Fruit fly (Drosophila melanogaster) whole organism, adult: ENCODE results near the gene agt.

Source experiments
- CG11617 ChIP-seq: fragments of 200-800 bp; sonication (Bioruptor generic); optimal IDR thresholded peaks from 2 replicates; lab custom pipeline; 2017; ENCODE audit warnings: mild to moderate bottlenecking, missing biosample characterization, missing genetic modification reagents, missing genetic modification characterization
- CG12768 ChIP-seq: fragments of 200-800 bp; sonication (Bioruptor generic); optimal IDR thresholded peaks from 2 replicates; lab custom pipeline; 2017; ENCODE audit warnings: missing biosample characterization, missing genetic modification characterization, mild to moderate bottlenecking, moderate library complexity, missing genetic modification reagents
- CG33017 ChIP-seq: fragments of 200-800 bp; sonication (Bioruptor generic); optimal IDR thresholded peaks from 2 replicates; lab custom pipeline; 2018; ENCODE audit warnings: missing biosample characterization, mild to moderate bottlenecking, missing genetic modification characterization, moderate library complexity
- CG5204 ChIP-seq: fragments of 200-800 bp; sonication (Bioruptor generic); optimal IDR thresholded peaks from 2 replicates; lab custom pipeline; 2016; ENCODE audit warnings: missing biosample characterization, missing genetic modification characterization
- CG7045 ChIP-seq: fragments of 200-800 bp; sonication (Bioruptor generic); optimal IDR thresholded peaks from 2 replicates; lab custom pipeline; 2017; ENCODE audit warnings: missing biosample characterization, mild to moderate bottlenecking, missing genetic modification characterization
- CG7101 ChIP-seq: fragments of 200-800 bp; sonication (Bioruptor generic); optimal IDR thresholded peaks from 2 replicates; lab custom pipeline; 2018; ENCODE audit warnings: missing biosample characterization, mild to moderate bottlenecking, missing genetic modification characterization, moderate library complexity
- Crg-1 ChIP-seq: fragments of 200-800 bp; sonication (Bioruptor generic); optimal IDR thresholded peaks from 2 replicates; lab custom pipeline; 2016; ENCODE audit warnings: missing biosample characterization, missing genetic modification characterization
- cnc ChIP-seq, 2 experiments: fragments of >200 bp; optimal IDR thresholded peaks; 2 replicates each; lab custom pipeline; 2017
- ovo ChIP-seq: fragments of 200-800 bp; sonication (Bioruptor generic); optimal IDR thresholded peaks from 2 replicates; lab custom pipeline; 2016; ENCODE audit warnings: missing biosample characterization, missing genetic modification characterization
- pad ChIP-seq: fragments of 200-800 bp; sonication (Bioruptor generic); optimal IDR thresholded peaks from 3 replicates; lab custom pipeline; 2017; ENCODE audit warnings: missing biosample characterization, missing genetic modification characterization, mild to moderate bottlenecking, moderate library complexity, missing genetic modification reagents
- toe ChIP-seq: fragments of 200-800 bp; sonication (Bioruptor generic); optimal IDR thresholded peaks from 2 replicates; lab custom pipeline; 2016; ENCODE audit warnings: missing biosample characterization, missing genetic modification characterization

dm6 chr3R:6640932-6641331, 19.0 kb downstream of the agt start, which contains the start of gene CG31286:
- TF ChIP-seq ovo (GFP tag; lab: Kevin White, UChicago) (no peak), Crg-1 (GFP tag; lab: Kevin White, UChicago) (no peak), cnc (optimal IDR thresholded peaks at IDR 0.05; lab: Kevin White, UChicago) (no peak), CG11617 (GFP tag; lab: Kevin White, UChicago) (no peak), CG33017 (no peak), pad (GFP tag; lab: Kevin White, UChicago) (no peak), CG12768 (GFP tag; lab: Kevin White, UChicago) (no peak), CG5204 (GFP tag; lab: Kevin White, UChicago) (no peak), toe (no peak), CG7045 (GFP tag; lab: Kevin White, UChicago) (no peak), CG7101 (tag; lab: Kevin White, UChicago) (no peak)
